Worm (Caenorhabditis elegans): ENCODE measurements around the gene C23G10.5.

- TF ChIP-seq nhr-77 (tag; optimal IDR thresholded peaks at IDR 0.05) = no peak
- peak in 1 of 2 experiments; percentile 26 for TF ChIP-seq lsy-2 (tag; optimal IDR thresholded peaks at IDR 0.05)
- no peak for TF ChIP-seq ceh-44 (GFP tag; IDR thresholded peaks at IDR 0.05)
- peak; percentile 81 for TF ChIP-seq nhr-11 (tag; optimal IDR thresholded peaks at IDR 0.05)
- TF ChIP-seq nhr-48 (tag; optimal IDR thresholded peaks at IDR 0.05) = peak; percentile 60
- TF ChIP-seq nhr-41 (GFP tag; IDR thresholded peaks at IDR 0.05) = no peak
- no peak for TF ChIP-seq mep-1 (tag; optimal IDR thresholded peaks at IDR 0.05)
- TF ChIP-seq lir-3 (tag; optimal IDR thresholded peaks at IDR 0.05) = no peak
- TF ChIP-seq ceh-82 (tag; optimal IDR thresholded peaks at IDR 0.05) = no peak
- no peak for TF ChIP-seq vab-7 (GFP tag; IDR thresholded peaks at IDR 0.05)
- TF ChIP-seq fos-1 (tag; optimal IDR thresholded peaks at IDR 0.05) = no peak
- no peak for TF ChIP-seq aha-1 (tag)
Observed at ce11 chrIII:6144390-6144962, 46.4 kb upstream of the C23G10.5 start.

Data from whole organism, L4 larva.